Worm (Caenorhabditis elegans) whole organism, L3 larva: ENCODE measurements around the gene H10D18.1.

Experiments
- R02D3.7 ChIP-seq: fragments of 150-350 bp; optimal IDR thresholded peaks from 2 replicates; lab custom pipeline; 2014; ENCODE audit warnings: missing biosample characterization, missing genetic modification characterization
- ZK546.5 ChIP-seq: sonication (generic microtip); optimal IDR thresholded peaks from 2 replicates; lab custom pipeline; 2017; ENCODE audit warnings: missing biosample characterization, missing genetic modification characterization
- ceh-9 ChIP-seq: sonication (generic microtip); optimal IDR thresholded peaks from 2 replicates; lab custom pipeline; 2018; ENCODE audit warnings: missing biosample characterization, missing genetic modification characterization
- daf-12 ChIP-seq: fragments of 150-350 bp; optimal IDR thresholded peaks from 2 replicates; lab custom pipeline; 2014; ENCODE audit warnings: missing biosample characterization, missing genetic modification reagents, missing genetic modification characterization
- egl-27 ChIP-seq: sonication (generic microtip); optimal IDR thresholded peaks from 4 replicates; lab custom pipeline; 2017; ENCODE audit warnings: missing biosample characterization, missing genetic modification reagents, missing genetic modification characterization
- egl-5 ChIP-seq: fragments of 150-350 bp; optimal IDR thresholded peaks from 2 replicates; lab custom pipeline; 2017; ENCODE audit warnings: missing biosample characterization, missing genetic modification reagents, missing genetic modification characterization, inconsistent platforms
- elt-1 ChIP-seq: fragments of 150-350 bp; optimal IDR thresholded peaks from 2 replicates; lab custom pipeline; 2014; ENCODE audit warnings: missing biosample characterization, missing genetic modification characterization
- lin-39 ChIP-seq: fragments of 150-350 bp; optimal IDR thresholded peaks from 2 replicates; lab custom pipeline; 2018; ENCODE audit warnings: missing biosample characterization, missing genetic modification reagents, missing genetic modification characterization
- lsy-12 ChIP-seq: sonication (generic microtip); optimal IDR thresholded peaks from 2 replicates; lab custom pipeline; 2016; ENCODE audit warnings: mild to moderate bottlenecking, missing genetic modification characterization, missing compliant biosample characterization
- nhr-25 ChIP-seq: sonication (generic microtip); optimal IDR thresholded peaks from 2 replicates; lab custom pipeline; 2017; ENCODE audit warnings: missing biosample characterization, missing genetic modification characterization
- nhr-43 ChIP-seq: sonication (generic microtip); optimal IDR thresholded peaks from 2 replicates; lab custom pipeline; 2016; ENCODE audit warnings: mild to moderate bottlenecking, missing genetic modification characterization, missing compliant biosample characterization; ENCODE audit not compliant: poor library complexity, severe bottlenecking
- nhr-76 ChIP-seq: fragments of 150-350 bp; sonication (generic microtip); optimal IDR thresholded peaks from 5 replicates; lab custom pipeline; 2014; ENCODE audit warnings: missing biosample characterization, missing genetic modification characterization
- nhr-77 ChIP-seq: fragments of 150-350 bp; optimal IDR thresholded peaks from 2 replicates; lab custom pipeline; 2014; ENCODE audit warnings: missing biosample characterization, missing genetic modification characterization
- pha-4 ChIP-seq: fragments of 150-350 bp; optimal IDR thresholded peaks from 2 replicates; lab custom pipeline; 2014; ENCODE audit warnings: missing biosample characterization, missing genetic modification reagents, missing genetic modification characterization
- pqm-1 ChIP-seq: fragments of 150-350 bp; optimal IDR thresholded peaks from 2 replicates; lab custom pipeline; 2017; ENCODE audit warnings: missing biosample characterization, missing genetic modification characterization, inconsistent platforms
- sea-2 ChIP-seq: fragments of 150-350 bp; sonication (generic microtip); optimal IDR thresholded peaks from 4 replicates; lab custom pipeline; 2014; ENCODE audit warnings: missing biosample characterization, missing genetic modification reagents, missing genetic modification characterization
- snpc-4 ChIP-seq: fragments of 150-350 bp; optimal IDR thresholded peaks from 2 replicates; lab custom pipeline; 2014; ENCODE audit warnings: missing biosample characterization, missing genetic modification characterization
- unc-39 ChIP-seq: sonication (generic microtip); optimal IDR thresholded peaks from 4 replicates; lab custom pipeline; 2017; ENCODE audit warnings: missing biosample characterization, missing genetic modification characterization
- unc-62 ChIP-seq: fragments of 150-350 bp; sonication (generic microtip); optimal IDR thresholded peaks from 4 replicates; lab custom pipeline; 2014; ENCODE audit warnings: missing biosample characterization, missing genetic modification reagents, missing genetic modification characterization
- zag-1 ChIP-seq: fragments of 150-350 bp; optimal IDR thresholded peaks from 2 replicates; lab custom pipeline; 2014; ENCODE audit warnings: missing biosample characterization, missing genetic modification characterization
- ztf-4 ChIP-seq: fragments of 150-350 bp; optimal IDR thresholded peaks from 2 replicates; lab custom pipeline; 2014; ENCODE audit warnings: missing biosample characterization, missing genetic modification characterization

H10D18.1 gene

ce11 chrV:3860123-3860522 is 45.1 kb downstream of the H10D18.1 start, which contains the start of gene nhr-189:
nhr-189 (minus strand) TSS chrV:3860243.
- no peak for TF ChIP-seq snpc-4
- TF ChIP-seq zag-1 (tag; lab: Kevin White, UChicago): no peak

ce11 chrV:3862851-3863250 is 47.8 kb downstream of the H10D18.1 start, which contains the start of gene nhr-187:
nhr-187 (minus strand) TSS chrV:3862951.
- TF ChIP-seq ztf-4 (tag; lab: Kevin White, UChicago) (no peak), unc-62 (GFP tag; lab: Kevin White, UChicago) (no peak), nhr-25 (tag; lab: Kevin White, UChicago) (no peak), nhr-76 (no peak), pqm-1 (no peak), egl-5 (no peak), zag-1 (tag; lab: Kevin White, UChicago) (no peak), nhr-43 (no peak), daf-12 (tag; lab: Kevin White, UChicago) (no peak), ZK546.5 (tag; lab: Kevin White, UChicago) (no peak), pha-4 (tag; lab: Kevin White, UChicago) (no peak), ceh-9 (tag; lab: Kevin White, UChicago) (no peak), lin-39 (no peak), egl-27 (tag; lab: Kevin White, UChicago) (no peak), nhr-77 (tag; lab: Kevin White, UChicago) (no peak), sea-2 (GFP tag; lab: Kevin White, UChicago) (no peak), lsy-12 (tag; lab: Kevin White, UChicago) (no peak), unc-39 (no peak), R02D3.7 (no peak)

ce11 chrV:3865273-3865672 is 50.3 kb downstream of the H10D18.1 start:
- peak; percentile 42 for TF ChIP-seq nhr-25 (tag; lab: Kevin White, UChicago)
- TF ChIP-seq ZK546.5 (tag; lab: Kevin White, UChicago): no peak
- peak; percentile 58 for TF ChIP-seq elt-1
